Worm (Caenorhabditis elegans) whole organism, mixed stage, embryonic: ENCODE results near the gene ttm-2.

ENCODE experiments used
- M03D4.4 ChIP-seq: sonication (generic microtip); optimal IDR thresholded peaks from 2 replicates; lab custom pipeline; 2017; ENCODE audit warnings: mild to moderate bottlenecking, missing genetic modification characterization, missing compliant biosample characterization
- blmp-1 ChIP-seq: fragments of 150-350 bp; optimal IDR thresholded peaks from 2 replicates; lab custom pipeline; 2014; ENCODE audit warnings: missing biosample characterization, missing genetic modification characterization
- ceh-83 ChIP-seq: fragments of 200-800 bp; sonication (Bioruptor generic); optimal IDR thresholded peaks from 2 replicates; lab custom pipeline; 2018; ENCODE audit warnings: mild to moderate bottlenecking, missing genetic modification characterization, missing compliant biosample characterization
- ces-1 ChIP-seq: fragments of 150-350 bp; optimal IDR thresholded peaks from 2 replicates; lab custom pipeline; 2014; ENCODE audit warnings: missing biosample characterization, missing genetic modification reagents, missing genetic modification characterization
- cnd-1 ChIP-seq: fragments of 200-800 bp; sonication (Bioruptor generic); optimal IDR thresholded peaks from 2 replicates; lab custom pipeline; 2018; ENCODE audit warnings: mild to moderate bottlenecking, missing genetic modification characterization, missing compliant biosample characterization
- elt-1 ChIP-seq: sonication (generic microtip); optimal IDR thresholded peaks from 2 replicates; lab custom pipeline; 2017; ENCODE audit warnings: missing genetic modification characterization, mild to moderate bottlenecking, missing compliant biosample characterization, antibody characterized with exemption, moderate library complexity, borderline replicate concordance; ENCODE audit not compliant: insufficient read depth
- elt-3 ChIP-seq: fragments of 150-350 bp; optimal IDR thresholded peaks from 2 replicates; lab custom pipeline; 2014; ENCODE audit warnings: missing biosample characterization, missing genetic modification characterization
- flh-1 ChIP-seq: fragments of 200-800 bp; sonication (Bioruptor generic); optimal IDR thresholded peaks from 2 replicates; lab custom pipeline; 2018; ENCODE audit warnings: mild to moderate bottlenecking, missing genetic modification characterization, moderate library complexity, missing compliant biosample characterization
- hlh-1 ChIP-seq: fragments of 150-350 bp; optimal IDR thresholded peaks from 2 replicates; lab custom pipeline; 2014; ENCODE audit warnings: missing biosample characterization, missing genetic modification reagents, missing genetic modification characterization
- lin-13 ChIP-seq: fragments of 150-350 bp; optimal IDR thresholded peaks from 2 replicates; lab custom pipeline; 2014; ENCODE audit warnings: missing biosample characterization, missing genetic modification characterization
- lin-32 ChIP-seq: fragments of 200-800 bp; sonication (Bioruptor generic); optimal IDR thresholded peaks from 2 replicates; lab custom pipeline; 2018; ENCODE audit warnings: mild to moderate bottlenecking, missing genetic modification characterization, missing compliant biosample characterization
- lsy-2 ChIP-seq: fragments of 150-350 bp; optimal IDR thresholded peaks from 2 replicates; lab custom pipeline; 2014; ENCODE audit warnings: missing biosample characterization, missing genetic modification characterization
- mls-2 ChIP-seq: sonication (generic microtip); optimal IDR thresholded peaks from 2 replicates; lab custom pipeline; 2016; ENCODE audit warnings: mild to moderate bottlenecking, missing genetic modification characterization, moderate library complexity, missing compliant biosample characterization
- nhr-12 ChIP-seq: fragments of 150-350 bp; optimal IDR thresholded peaks from 2 replicates; lab custom pipeline; 2014; ENCODE audit warnings: missing biosample characterization, missing genetic modification characterization
- nhr-2 ChIP-seq: fragments of 150-350 bp; optimal IDR thresholded peaks from 2 replicates; lab custom pipeline; 2014; ENCODE audit warnings: missing biosample characterization, missing genetic modification characterization
- nhr-237 ChIP-seq: fragments of 150-350 bp; optimal IDR thresholded peaks from 2 replicates; lab custom pipeline; 2014; ENCODE audit warnings: missing biosample characterization, missing genetic modification characterization
- nhr-28 ChIP-seq: fragments of 150-350 bp; optimal IDR thresholded peaks from 2 replicates; lab custom pipeline; 2014; ENCODE audit warnings: missing biosample characterization, missing genetic modification characterization
- nhr-76 ChIP-seq: sonication (generic microtip); optimal IDR thresholded peaks from 2 replicates; lab custom pipeline; 2017; ENCODE audit warnings: missing biosample characterization, missing genetic modification characterization
- pha-4 ChIP-seq: fragments of 150-350 bp; optimal IDR thresholded peaks from 2 replicates; lab custom pipeline; 2018; ENCODE audit warnings: missing biosample characterization, missing genetic modification reagents, missing genetic modification characterization
- sem-2 ChIP-seq: fragments of 200-800 bp; sonication (Bioruptor generic); optimal IDR thresholded peaks from 2 replicates; lab custom pipeline; 2018; ENCODE audit warnings: mild to moderate bottlenecking, missing genetic modification characterization, missing compliant biosample characterization
- snpc-4 ChIP-seq: fragments of 150-350 bp; optimal IDR thresholded peaks from 2 replicates; lab custom pipeline; 2014; ENCODE audit warnings: missing biosample characterization, missing genetic modification characterization
- sptf-1 ChIP-seq: sonication (generic microtip); optimal IDR thresholded peaks from 2 replicates; lab custom pipeline; 2017; ENCODE audit warnings: mild to moderate bottlenecking, missing genetic modification characterization, moderate library complexity, missing compliant biosample characterization
- tbx-8 ChIP-seq: fragments of 200-800 bp; sonication (Bioruptor generic); optimal IDR thresholded peaks from 2 replicates; lab custom pipeline; 2018; ENCODE audit warnings: mild to moderate bottlenecking, missing genetic modification characterization, moderate library complexity, missing compliant biosample characterization
- unc-120 ChIP-seq: sonication (generic microtip); optimal IDR thresholded peaks from 2 replicates; lab custom pipeline; 2017; ENCODE audit warnings: missing genetic modification characterization, missing compliant biosample characterization; ENCODE audit not compliant: poor library complexity, severe bottlenecking
- unc-39 ChIP-seq: fragments of 150-350 bp; optimal IDR thresholded peaks from 2 replicates; lab custom pipeline; 2014; ENCODE audit warnings: missing biosample characterization, missing genetic modification characterization
- unc-62 ChIP-seq: fragments of 150-350 bp; optimal IDR thresholded peaks from 2 replicates; lab custom pipeline; 2014; ENCODE audit warnings: missing biosample characterization, missing genetic modification reagents, missing genetic modification characterization
- zip-8 ChIP-seq: fragments of 150-350 bp; optimal IDR thresholded peaks from 2 replicates; lab custom pipeline; 2014; ENCODE audit warnings: missing biosample characterization, missing genetic modification characterization
- ztf-11 ChIP-seq: fragments of 150-350 bp; optimal IDR thresholded peaks from 2 replicates; lab custom pipeline; 2014; ENCODE audit warnings: missing biosample characterization, missing genetic modification characterization

The ttm-2 gene

DNA sequence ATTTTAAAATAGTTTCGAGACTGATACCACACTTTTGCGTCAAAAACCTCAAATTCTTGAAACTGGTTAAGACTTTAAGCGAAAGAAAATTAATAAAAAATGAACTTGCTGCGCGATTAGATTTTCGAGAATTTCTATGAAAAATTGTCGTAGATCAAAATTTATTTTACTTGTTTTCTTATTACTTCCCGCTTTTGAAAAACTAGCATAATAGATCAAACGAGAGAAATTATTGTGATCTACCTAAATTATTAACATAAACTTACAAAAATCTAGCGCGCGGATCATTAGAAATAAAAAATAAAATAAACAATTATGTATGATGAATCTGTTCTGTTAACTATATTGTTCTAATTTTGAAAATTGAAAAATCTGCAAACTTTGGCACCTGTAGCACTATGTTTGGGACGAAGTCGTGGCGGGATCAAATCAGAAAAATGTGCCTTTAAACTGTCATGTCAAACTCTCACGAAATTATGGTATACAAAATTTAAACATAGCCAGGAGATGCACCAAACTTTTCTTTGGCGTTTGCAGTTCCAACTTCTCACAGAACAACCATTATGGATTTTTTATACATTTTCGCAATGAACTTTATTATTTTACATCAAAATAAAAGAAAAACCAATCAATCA lies 39.3 kb downstream of the ttm-2 start:
- no peak for TF ChIP-seq ceh-83 (GFP tag; lab: Kevin White, UChicago)
- no peak for TF ChIP-seq snpc-4 (tag; lab: Kevin White, UChicago)
- no peak for TF ChIP-seq ces-1 (GFP tag; lab: Kevin White, UChicago)
- no peak for TF ChIP-seq mls-2 (tag; lab: Kevin White, UChicago)
- no peak for TF ChIP-seq zip-8 (tag; lab: Kevin White, UChicago)
- no peak for TF ChIP-seq unc-62 (GFP tag; lab: Kevin White, UChicago)
- no peak for TF ChIP-seq elt-3 (tag; lab: Kevin White, UChicago)
- no peak for TF ChIP-seq cnd-1
- TF ChIP-seq nhr-12 (tag; lab: Kevin White, UChicago) = no peak
- TF ChIP-seq blmp-1 (tag; lab: Kevin White, UChicago) = no peak
- no peak for TF ChIP-seq M03D4.4 (tag; lab: Kevin White, UChicago)
- TF ChIP-seq unc-39 (tag; lab: Kevin White, UChicago) = no peak
- TF ChIP-seq tbx-8 (GFP tag; lab: Kevin White, UChicago) = no peak
- TF ChIP-seq nhr-76 (tag; lab: Kevin White, UChicago) = no peak
- TF ChIP-seq pha-4 (tag; lab: Kevin White, UChicago) = no peak
- no peak for TF ChIP-seq nhr-237 (tag; lab: Kevin White, UChicago)
- no peak for TF ChIP-seq lsy-2
- TF ChIP-seq lin-32 = no peak

DNA sequence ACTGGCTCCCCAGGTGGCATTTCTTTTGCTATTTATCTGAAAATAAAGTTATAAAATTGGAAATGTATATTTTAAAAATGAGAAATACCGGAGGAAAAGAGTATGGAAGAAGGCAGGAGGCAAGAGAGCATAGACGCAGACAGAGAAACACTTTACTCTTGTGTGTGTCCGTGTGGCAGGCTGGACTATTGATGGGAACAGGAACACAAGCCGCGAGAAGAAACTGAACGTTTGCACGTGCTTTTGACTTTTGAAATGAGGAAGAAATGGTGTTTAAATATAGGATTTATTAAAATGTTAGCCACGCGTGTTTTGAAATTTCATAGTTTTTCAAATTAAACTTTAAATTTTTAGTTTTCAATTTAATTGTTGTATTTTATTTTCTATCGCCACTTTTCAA lies 40.1 kb downstream of the ttm-2 start, which contains the start of gene F10G7.10:
Gene F10G7.10 (minus strand): TSS at position 145 of the 400 bp plus-strand sequence.
- TF ChIP-seq nhr-237 (tag; lab: Kevin White, UChicago) (no peak), sem-2 (GFP tag; lab: Kevin White, UChicago) (no peak), hlh-1 (peak; percentile 12), ztf-11 (tag; lab: Kevin White, UChicago) (no peak)

- TF ChIP-seq nhr-2 (tag; lab: Kevin White, UChicago) (no peak), elt-3 (tag; lab: Kevin White, UChicago) (no peak), unc-120 (tag; lab: Kevin White, UChicago) (no peak), nhr-28 (tag; lab: Kevin White, UChicago) (no peak), sptf-1 (tag; lab: Kevin White, UChicago) (no peak), flh-1 (GFP tag; lab: Kevin White, UChicago) (no peak), elt-1 (no peak), nhr-12 (tag; lab: Kevin White, UChicago) (no peak), lin-13 (tag; lab: Kevin White, UChicago) (no peak), cnd-1 (no peak), tbx-8 (GFP tag; lab: Kevin White, UChicago) (no peak)
- TF ChIP-seq, all 35 proteins: peak for 0
These were observed 50.5 kb downstream of the ttm-2 start, which contains the start of gene F41C3.8 for ce11 chrII:4715676-4716075. TSS of gene F41C3.8 (plus strand) at chrII:4716046.
